Worm (Caenorhabditis elegans): Measurements from ENCODE around the gene ins-11.

ins-11 gene

ce11 chrII:5577060-5577459 is 20.5 kb downstream of the ins-11 start:
- no peak for TF ChIP-seq ceh-8 (GFP tag; optimal IDR thresholded peaks at IDR 0.05)
- TF ChIP-seq tlp-1 (tag; optimal IDR thresholded peaks at IDR 0.05), result no peak
- TF ChIP-seq isw-1 (GFP tag; IDR thresholded peaks at IDR 0.05), result no peak
- no peak for TF ChIP-seq aha-1 (tag; optimal IDR thresholded peaks at IDR 0.05)
- TF ChIP-seq pag-3 (tag; optimal IDR thresholded peaks at IDR 0.05; ENCODE audit: borderline replicate concordance, insufficient read depth), result no peak
- TF ChIP-seq fkh-4 (tag; optimal IDR thresholded peaks at IDR 0.05; ENCODE audit: borderline replicate concordance), result no peak
- no peak for TF ChIP-seq nhr-12 (tag; optimal IDR thresholded peaks at IDR 0.05)
- no peak for TF ChIP-seq unc-130 (tag; optimal IDR thresholded peaks at IDR 0.05)
- no peak for TF ChIP-seq nhr-85 (tag)
- peak in 1 of 3 experiments; percentile 6 for TF ChIP-seq ceh-82 (tag; optimal IDR thresholded peaks at IDR 0.05)
- peak; percentile 5 for TF ChIP-seq xbp-1 (tag; optimal IDR thresholded peaks at IDR 0.05)
- no peak for TF ChIP-seq unc-98 (GFP tag; IDR thresholded peaks at IDR 0.05)
- peak; percentile 10 for TF ChIP-seq nhr-90 (tag; optimal IDR thresholded peaks at IDR 0.05; ENCODE audit: poor library complexity)
- TF ChIP-seq swsn-7 (tag; optimal IDR thresholded peaks at IDR 0.05), result peak; percentile 34
- TF ChIP-seq snpc-4 (tag; optimal IDR thresholded peaks at IDR 0.05), result peak; percentile 36
- no peak for TF ChIP-seq zag-1 (tag; optimal IDR thresholded peaks at IDR 0.05)
- TF ChIP-seq lin-39 (tag; optimal IDR thresholded peaks at IDR 0.05), result no peak
- TF ChIP-seq vab-15 (tag; optimal IDR thresholded peaks at IDR 0.05), result no peak
- no peak for TF ChIP-seq jun-1 (tag; optimal IDR thresholded peaks at IDR 0.05)
- no peak for TF ChIP-seq grh-1 (GFP tag; IDR thresholded peaks at IDR 0.05)
- TF ChIP-seq blmp-1 (tag; optimal IDR thresholded peaks at IDR 0.05), result peak; percentile 20
- no peak for TF ChIP-seq unc-86 (tag; optimal IDR thresholded peaks at IDR 0.05)
- TF ChIP-seq lin-35 (GFP tag; optimal IDR thresholded peaks at IDR 0.05), result peak in 1 of 2 experiments; percentile 59
- TF ChIP-seq mab-9 (GFP tag; IDR thresholded peaks at IDR 0.05), result no peak
- TF ChIP-seq nhr-47 (tag; optimal IDR thresholded peaks at IDR 0.05), result no peak
- no peak for TF ChIP-seq fkh-10 (GFP tag; optimal IDR thresholded peaks at IDR 0.05)
- TF ChIP-seq fkh-8 (tag; optimal IDR thresholded peaks at IDR 0.05), result peak; percentile 66
- TF ChIP-seq dpl-1 (GFP tag; optimal IDR thresholded peaks at IDR 0.05), result peak; percentile 18 to 31 (median 29)
- no peak for TF ChIP-seq ceh-88 (GFP tag; IDR thresholded peaks at IDR 0.05)
- no peak for TF ChIP-seq ztf-4 (tag; optimal IDR thresholded peaks at IDR 0.05)
- TF ChIP-seq ceh-63 (GFP tag; optimal IDR thresholded peaks at IDR 0.05), result no peak
- TF ChIP-seq sox-4 (tag; optimal IDR thresholded peaks at IDR 0.05), result no peak
- no peak for TF ChIP-seq nhr-76 (tag; optimal IDR thresholded peaks at IDR 0.05)
- TF ChIP-seq Y116A8C.19 (tag; optimal IDR thresholded peaks at IDR 0.05; ENCODE audit: borderline replicate concordance), result no peak
- TF ChIP-seq hlh-4 (tag; optimal IDR thresholded peaks at IDR 0.05), result no peak
- TF ChIP-seq lin-14 (GFP tag; optimal IDR thresholded peaks at IDR 0.05), result peak; percentile 30
- TF ChIP-seq C16A3.4 (tag; optimal IDR thresholded peaks at IDR 0.05), result peak; percentile 54
- TF ChIP-seq nhr-237 (tag; optimal IDR thresholded peaks at IDR 0.05), result no peak
- no peak for TF ChIP-seq pqm-1 (tag; optimal IDR thresholded peaks at IDR 0.05)
- TF ChIP-seq mdl-1 (tag; optimal IDR thresholded peaks at IDR 0.05), result peak in 1 of 2 experiments; percentile 30
- no peak for TF ChIP-seq nhr-11 (tag; optimal IDR thresholded peaks at IDR 0.05)
- TF ChIP-seq unc-62 (GFP tag; optimal IDR thresholded peaks at IDR 0.05), result no peak
- TF ChIP-seq snu-23 (GFP tag; optimal IDR thresholded peaks at IDR 0.05), result peak; percentile 55
- TF ChIP-seq ama-1 (optimal IDR thresholded peaks at IDR 0.05), result no peak
- no peak for TF ChIP-seq nhr-84 (tag; optimal IDR thresholded peaks at IDR 0.05)
- no peak for TF ChIP-seq efl-3 (GFP tag; optimal IDR thresholded peaks at IDR 0.05)
- TF ChIP-seq nhr-19 (GFP tag; conservative IDR thresholded peaks at IDR 0.05), result 0 out of 2 replicates have a peak, but pooled peaks have one; percentile 15
- no peak for TF ChIP-seq irx-1 (tag; optimal IDR thresholded peaks at IDR 0.05)
- TF ChIP-seq lir-3 (tag; optimal IDR thresholded peaks at IDR 0.05; ENCODE audit: poor library complexity), result no peak
- no peak for TF ChIP-seq nhr-28 (tag; optimal IDR thresholded peaks at IDR 0.05)
- no peak for TF ChIP-seq mep-1 (tag; optimal IDR thresholded peaks at IDR 0.05)
- TF ChIP-seq F16B12.6 (tag; optimal IDR thresholded peaks at IDR 0.05), result no peak
- TF ChIP-seq hlh-17 (GFP tag; optimal IDR thresholded peaks at IDR 0.05; ENCODE audit: borderline replicate concordance), result no peak
- no peak for TF ChIP-seq elt-3 (tag; optimal IDR thresholded peaks at IDR 0.05)

Measured in whole organism, L1 larva.